Fruit fly (Drosophila melanogaster) whole organism, embryonic: Measurements from ENCODE around the gene Rab7.

Experiments
- Abd-B ChIP-seq: fragments of 200-800 bp; sonication (Bioruptor generic); optimal IDR thresholded peaks from 2 replicates; lab custom pipeline; 2018; ENCODE audit warnings: missing biosample characterization, mild to moderate bottlenecking, missing genetic modification characterization, moderate library complexity
- C15 ChIP-seq: fragments of 200-800 bp; sonication (Bioruptor generic); IDR thresholded peaks from 3 replicates; pipeline ENCODE4 v1.3.6; 2022; ENCODE audit warnings: missing biosample characterization, missing genetic modification characterization
- CG10979 ChIP-seq: fragments of 200-800 bp; sonication (Bioruptor generic); optimal IDR thresholded peaks from 2 replicates; lab custom pipeline; 2018; ENCODE audit warnings: missing biosample characterization, mild to moderate bottlenecking, missing genetic modification characterization, moderate library complexity
- CG11504 ChIP-seq: fragments of 200-800 bp; sonication (Bioruptor generic); optimal IDR thresholded peaks from 3 replicates; lab custom pipeline; 2019; ENCODE audit warnings: missing biosample characterization, mild to moderate bottlenecking, missing genetic modification characterization, moderate library complexity
- CG11695 ChIP-seq: fragments of 200-800 bp; sonication (Bioruptor generic); IDR thresholded peaks from 3 replicates; pipeline ENCODE4 v1.3.6; 2022; ENCODE audit warnings: missing biosample characterization, missing genetic modification characterization
- CG12104 ChIP-seq: fragments of 200-800 bp; sonication (Bioruptor generic); optimal IDR thresholded peaks from 3 replicates; lab custom pipeline; 2016; ENCODE audit warnings: missing biosample characterization, missing genetic modification characterization
- CG13624 ChIP-seq: fragments of 200-800 bp; sonication (Bioruptor generic); optimal IDR thresholded peaks from 2 replicates; lab custom pipeline; 2016; ENCODE audit warnings: missing biosample characterization, missing genetic modification characterization
- CG14050 ChIP-seq: fragments of 200-800 bp; sonication (Bioruptor generic); IDR thresholded peaks from 3 replicates; pipeline ENCODE4 v1.3.6; 2022; ENCODE audit warnings: missing biosample characterization, missing genetic modification characterization
- CG14667 ChIP-seq: fragments of 200-800 bp; sonication (Bioruptor generic); IDR thresholded peaks from 2 replicates; pipeline ENCODE4 v1.3.6; 2022; ENCODE audit warnings: missing biosample characterization, missing genetic modification characterization
- CG14710 ChIP-seq: fragments of 200-800 bp; sonication (Bioruptor generic); optimal IDR thresholded peaks from 3 replicates; lab custom pipeline; 2019; ENCODE audit warnings: missing biosample characterization, mild to moderate bottlenecking, missing genetic modification characterization, moderate library complexity
- CG2129 ChIP-seq: fragments of 200-800 bp; sonication (Bioruptor generic); IDR thresholded peaks from 2 replicates; pipeline ENCODE4 v1.3.6; 2022; ENCODE audit warnings: missing biosample characterization, missing genetic modification characterization; ENCODE audit not compliant: partially characterized antibody
- CG2202 ChIP-seq: fragments of 200-800 bp; sonication (Bioruptor generic); optimal IDR thresholded peaks from 2 replicates; lab custom pipeline; 2018; ENCODE audit warnings: missing biosample characterization, mild to moderate bottlenecking, missing genetic modification characterization
- CG30403 ChIP-seq: fragments of 200-800 bp; sonication (Bioruptor generic); optimal IDR thresholded peaks from 3 replicates; lab custom pipeline; 2016; ENCODE audit warnings: missing biosample characterization, missing genetic modification characterization
- CG33557 ChIP-seq: fragments of 200-800 bp; sonication (Bioruptor generic); optimal IDR thresholded peaks from 2 replicates; lab custom pipeline; 2019; ENCODE audit warnings: missing biosample characterization, mild to moderate bottlenecking, missing genetic modification characterization, moderate library complexity
- CG4282 ChIP-seq: fragments of 200-800 bp; sonication (Bioruptor generic); optimal IDR thresholded peaks from 2 replicates; lab custom pipeline; 2016; ENCODE audit warnings: missing biosample characterization, missing genetic modification characterization
- CG4424 ChIP-seq: fragments of 200-800 bp; sonication (Bioruptor generic); optimal IDR thresholded peaks from 3 replicates; lab custom pipeline; 2016; ENCODE audit warnings: missing biosample characterization, missing genetic modification characterization
- CG6689 ChIP-seq: fragments of 200-800 bp; sonication (Bioruptor generic); IDR thresholded peaks from 2 replicates; pipeline ENCODE4 v1.3.6; 2022; ENCODE audit warnings: missing biosample characterization, missing genetic modification characterization
- CG7556 ChIP-seq: fragments of 200-800 bp; sonication (Bioruptor generic); optimal IDR thresholded peaks from 2 replicates; lab custom pipeline; 2017; ENCODE audit warnings: missing biosample characterization, mild to moderate bottlenecking, missing genetic modification characterization
- CG9727 ChIP-seq: fragments of 200-800 bp; sonication (Bioruptor generic); optimal IDR thresholded peaks from 3 replicates; lab custom pipeline; 2017; ENCODE audit warnings: missing biosample characterization, mild to moderate bottlenecking, missing genetic modification characterization
- CG9932 ChIP-seq: fragments of 200-800 bp; sonication (Bioruptor generic); IDR thresholded peaks from 2 replicates; pipeline ENCODE4 v1.3.6; 2022; ENCODE audit warnings: missing biosample characterization, missing genetic modification characterization
- CrebB ChIP-seq: fragments of 200-800 bp; sonication (Bioruptor generic); optimal IDR thresholded peaks from 3 replicates; lab custom pipeline; 2018; ENCODE audit warnings: missing biosample characterization, mild to moderate bottlenecking, missing genetic modification characterization
- Dfd ChIP-seq, 2 experiments: fragments of >200 bp; optimal IDR thresholded peaks; 2 replicates each; lab custom pipeline; 2017; ENCODE audit warnings: missing biosample characterization in 2 of 2, missing genetic modification characterization in 2 of 2
- Dll ChIP-seq: fragments of 200-800 bp; sonication (Bioruptor generic); IDR thresholded peaks from 4 replicates; pipeline ENCODE4 v1.3.6; 2022; ENCODE audit warnings: missing biosample characterization, missing genetic modification characterization; ENCODE audit not compliant: partially characterized antibody
- H15 ChIP-seq: fragments of 200-800 bp; sonication (Bioruptor generic); IDR thresholded peaks from 3 replicates; pipeline ENCODE4 v1.3.6; 2022; ENCODE audit warnings: missing biosample characterization, missing genetic modification characterization
- H2.0 ChIP-seq: fragments of 200-800 bp; sonication (Bioruptor generic); IDR thresholded peaks from 2 replicates; pipeline ENCODE4 v1.3.6; 2022; ENCODE audit warnings: missing biosample characterization, missing genetic modification characterization
- HLH3B ChIP-seq: fragments of 200-800 bp; sonication (Bioruptor generic); IDR thresholded peaks from 2 replicates; pipeline ENCODE4 v1.3.6; 2022; ENCODE audit warnings: missing biosample characterization, missing genetic modification characterization
- HmgZ ChIP-seq: fragments of 200-800 bp; sonication (Bioruptor generic); optimal IDR thresholded peaks from 2 replicates; lab custom pipeline; 2018; ENCODE audit warnings: missing biosample characterization, mild to moderate bottlenecking, missing genetic modification characterization
- NFAT ChIP-seq: fragments of 200-800 bp; sonication (Bioruptor generic); IDR thresholded peaks from 2 replicates; pipeline ENCODE4 v1.3.6; 2022; ENCODE audit warnings: missing biosample characterization, missing genetic modification characterization
- PHDP ChIP-seq: fragments of 200-800 bp; sonication (Bioruptor generic); optimal IDR thresholded peaks from 3 replicates; lab custom pipeline; 2018; ENCODE audit warnings: missing biosample characterization, mild to moderate bottlenecking, missing genetic modification characterization, moderate library complexity
- Side ChIP-seq: fragments of 200-800 bp; sonication (Bioruptor generic); optimal IDR thresholded peaks from 2 replicates; lab custom pipeline; 2016; ENCODE audit warnings: missing biosample characterization, missing genetic modification characterization
- aop ChIP-seq: fragments of 200-800 bp; sonication (Bioruptor generic); IDR thresholded peaks from 2 replicates; pipeline ENCODE4 v1.3.6; 2022; ENCODE audit warnings: missing biosample characterization, missing genetic modification characterization
- chn ChIP-seq: fragments of 200-800 bp; sonication (Bioruptor generic); optimal IDR thresholded peaks from 2 replicates; lab custom pipeline; 2016; ENCODE audit warnings: missing biosample characterization, missing genetic modification characterization
- crp ChIP-seq, 2 experiments: fragments of 200-800 bp; sonication (Bioruptor generic); optimal IDR thresholded peaks; 2 replicates in 1 of 2; 3 replicates in 1 of 2; lab custom pipeline; 2017; ENCODE audit warnings: missing biosample characterization in 2 of 2, missing genetic modification characterization in 2 of 2, mild to moderate bottlenecking in 1 of 2, moderate library complexity in 1 of 2
- da ChIP-seq: fragments of 200-800 bp; sonication (Bioruptor generic); optimal IDR thresholded peaks from 2 replicates; lab custom pipeline; 2016; ENCODE audit warnings: missing biosample characterization, missing genetic modification characterization
- disco-r ChIP-seq: fragments of 200-800 bp; sonication (Bioruptor generic); optimal IDR thresholded peaks from 2 replicates; lab custom pipeline; 2016; ENCODE audit warnings: missing biosample characterization, missing genetic modification characterization
- ftz-f1 ChIP-seq: fragments of 200-800 bp; sonication (Bioruptor generic); optimal IDR thresholded peaks from 2 replicates; lab custom pipeline; 2016; ENCODE audit warnings: missing biosample characterization, missing genetic modification characterization
- gem ChIP-seq: fragments of 200-800 bp; sonication (Bioruptor generic); optimal IDR thresholded peaks from 2 replicates; lab custom pipeline; 2019; ENCODE audit warnings: missing biosample characterization, mild to moderate bottlenecking, missing genetic modification characterization, moderate library complexity
- gfzf ChIP-seq: fragments of 200-800 bp; sonication (Bioruptor generic); optimal IDR thresholded peaks from 2 replicates; lab custom pipeline; 2016; ENCODE audit warnings: missing biosample characterization, mild to moderate bottlenecking, missing genetic modification characterization, moderate library complexity
- klu ChIP-seq: fragments of 200-800 bp; sonication (Bioruptor generic); IDR thresholded peaks from 2 replicates; pipeline ENCODE4 v1.3.6; 2022; ENCODE audit warnings: missing biosample characterization, missing genetic modification characterization
- nerfin-1 ChIP-seq: fragments of 200-800 bp; sonication (Bioruptor generic); optimal IDR thresholded peaks from 3 replicates; lab custom pipeline; 2019; ENCODE audit warnings: missing biosample characterization, mild to moderate bottlenecking, missing genetic modification characterization, moderate library complexity
- p53 ChIP-seq: fragments of 200-800 bp; sonication (Bioruptor generic); optimal IDR thresholded peaks from 2 replicates; lab custom pipeline; 2016; ENCODE audit warnings: missing biosample characterization, missing genetic modification characterization
- rib ChIP-seq: fragments of 200-800 bp; sonication (Bioruptor generic); IDR thresholded peaks from 2 replicates; pipeline ENCODE4 v1.3.6; 2022; ENCODE audit warnings: missing biosample characterization, missing genetic modification characterization
- sqz ChIP-seq: fragments of 200-800 bp; sonication (Bioruptor generic); optimal IDR thresholded peaks from 3 replicates; lab custom pipeline; 2018; ENCODE audit warnings: missing biosample characterization, mild to moderate bottlenecking, missing genetic modification characterization
- sr ChIP-seq: fragments of 200-800 bp; sonication (Bioruptor generic); IDR thresholded peaks from 3 replicates; pipeline ENCODE4 v1.3.6; 2022; ENCODE audit warnings: missing biosample characterization, missing genetic modification characterization
- stwl ChIP-seq: fragments of 200-800 bp; sonication (Bioruptor generic); optimal IDR thresholded peaks from 3 replicates; lab custom pipeline; 2018; ENCODE audit warnings: missing biosample characterization, mild to moderate bottlenecking, missing genetic modification characterization, moderate library complexity
- tgo ChIP-seq: fragments of 200-800 bp; sonication (Bioruptor generic); IDR thresholded peaks from 3 replicates; pipeline ENCODE4 v1.3.6; 2022; ENCODE audit warnings: missing biosample characterization, missing genetic modification characterization
- tio ChIP-seq: fragments of 200-800 bp; sonication (Bioruptor generic); optimal IDR thresholded peaks from 2 replicates; lab custom pipeline; 2017; ENCODE audit warnings: missing biosample characterization, missing genetic modification characterization, inconsistent platforms
- tll ChIP-seq, 2 experiments: fragments of 200-800 bp in 1 of 2; fragments of >200 bp in 1 of 2; sonication (Bioruptor generic) in 1 of 2; optimal IDR thresholded peaks; 2 replicates each; lab custom pipeline; 2017 to 2019; ENCODE audit warnings: missing biosample characterization in 2 of 2, missing genetic modification characterization in 2 of 2, mild to moderate bottlenecking in 1 of 2, moderate library complexity in 1 of 2
- vnd ChIP-seq: fragments of 200-800 bp; sonication (Bioruptor generic); IDR thresholded peaks from 3 replicates; pipeline ENCODE4 v1.3.6; 2022; ENCODE audit warnings: missing biosample characterization, missing genetic modification characterization; ENCODE audit not compliant: partially characterized antibody
- zfh1 ChIP-seq: fragments of 200-800 bp; sonication (Bioruptor generic); IDR thresholded peaks from 3 replicates; pipeline ENCODE4 v1.3.6; 2022; ENCODE audit warnings: missing biosample characterization, missing genetic modification characterization

Gene Rab7

dm6 chr3R:23986479-23986930, 6.3 kb upstream of the Rab7 start, which contains the start of the genes CG13603 and CG5902 (continued):
- TF ChIP-seq CrebB (tag; lab: Kevin White, UChicago) = peak; percentile 5
- TF ChIP-seq CG7556 = no peak
- TF ChIP-seq H15 (GFP tag; lab: Robert Waterston, UW) = no peak
- TF ChIP-seq CG4282 (GFP tag; lab: Kevin White, UChicago) = peak; percentile 60
- TF ChIP-seq CG6689 (GFP tag; lab: Robert Waterston, UW) = no peak
- TF ChIP-seq tll (GFP tag; optimal IDR thresholded peaks at IDR 0.05; lab: Kevin White, UChicago) = no peak
- peak; percentile 64 for TF ChIP-seq CG30403 (GFP tag; lab: Kevin White, UChicago)
- TF ChIP-seq da (GFP tag; lab: Kevin White, UChicago) = no peak
- TF ChIP-seq Abd-B (GFP tag; lab: Kevin White, UChicago) = peak; percentile 61
- peak; percentile 57 for TF ChIP-seq CG4424 (GFP tag; lab: Kevin White, UChicago)
- peak; percentile 99 for TF ChIP-seq nerfin-1 (tag; lab: Kevin White, UChicago)
- TF ChIP-seq Dfd (GFP tag; optimal IDR thresholded peaks at IDR 0.05; lab: Kevin White, UChicago) = no peak
- TF ChIP-seq H2.0 (GFP tag; lab: Robert Waterston, UW) = peak; percentile 11; the same call in 1 of the 2 replicates
- peak; percentile 52; the same call in 1 of the 2 replicates for TF ChIP-seq CG2129 (GFP tag; lab: Robert Waterston, UW)
- peak; percentile 86 for TF ChIP-seq CG13624 (GFP tag; lab: Kevin White, UChicago)
- TF ChIP-seq ftz-f1 (GFP tag; lab: Kevin White, UChicago) = peak; percentile 55
- TF ChIP-seq rib (GFP tag; lab: Robert Waterston, UW) = no peak
- TF ChIP-seq HmgZ (tag; lab: Kevin White, UChicago) = peak; percentile 70
- TF ChIP-seq zfh1 = no peak; the same call in 2 of the 3 replicates
- peak; percentile 34 for TF ChIP-seq CG9727 (GFP tag; lab: Kevin White, UChicago)
- no peak for TF ChIP-seq disco-r (GFP tag; lab: Kevin White, UChicago)
- TF ChIP-seq CG11504 (tag; lab: Kevin White, UChicago) = no peak
- no peak for TF ChIP-seq sqz (GFP tag; lab: Kevin White, UChicago)
- TF ChIP-seq CG2202 = peak; percentile 10
- peak in 1 of 2 experiments; percentile 8 for TF ChIP-seq crp (GFP tag; optimal IDR thresholded peaks at IDR 0.05; lab: Kevin White, UChicago)
- no peak for TF ChIP-seq CG14667 (GFP tag; lab: Robert Waterston, UW)
- peak; percentile 29 for TF ChIP-seq CG10979 (tag; lab: Kevin White, UChicago)
- TF ChIP-seq stwl (tag; lab: Kevin White, UChicago) = peak; percentile 91
- TF ChIP-seq vnd = peak; percentile 72
- TF ChIP-seq chn (GFP tag; lab: Kevin White, UChicago) = peak; percentile 56
- peak; percentile 67 for TF ChIP-seq CG14710 (tag; lab: Kevin White, UChicago)
- no peak for TF ChIP-seq C15
- 0 out of 2 replicates have a peak, but pooled peaks have one; percentile 54 for TF ChIP-seq NFAT (GFP tag; lab: Robert Waterston, UW)
- TF ChIP-seq Side (GFP tag; lab: Kevin White, UChicago) = peak; percentile 73
- TF ChIP-seq tgo = 0 out of 3 replicates have a peak, but pooled peaks have one; percentile 15
- TF ChIP-seq sr (GFP tag; lab: Robert Waterston, UW) = 0 out of 3 replicates have a peak, but pooled peaks have one; percentile 3
- no peak for TF ChIP-seq klu (GFP tag; lab: Robert Waterston, UW)
- peak; percentile 24 for TF ChIP-seq gfzf (GFP tag; lab: Kevin White, UChicago)
- TF ChIP-seq Dll (GFP tag; lab: Robert Waterston, UW) = peak; percentile 82
- TF ChIP-seq PHDP (tag; lab: Kevin White, UChicago) = no peak
- no peak for TF ChIP-seq aop (GFP tag; lab: Robert Waterston, UW)
- TF ChIP-seq p53 (GFP tag; lab: Kevin White, UChicago) = no peak
- TF ChIP-seq CG9932 (GFP tag; lab: Robert Waterston, UW) = peak; percentile 76
- TF ChIP-seq CG11695 (GFP tag; lab: Robert Waterston, UW) = no peak
- no peak for TF ChIP-seq CG14050 (GFP tag; lab: Robert Waterston, UW)
- TF ChIP-seq gem (tag; lab: Kevin White, UChicago) = no peak
- no peak for TF ChIP-seq CG33557 (GFP tag; lab: Kevin White, UChicago)
- TF ChIP-seq HLH3B (GFP tag; lab: Robert Waterston, UW) = peak; percentile 48; the same call in 1 of the 2 replicates
- no peak for TF ChIP-seq tio
- TF ChIP-seq CG12104 (GFP tag; lab: Kevin White, UChicago) = no peak
